Worm (Caenorhabditis elegans): Measurements from ENCODE around the gene pad-2.
A peak's percentile ranks its signal among the peaks of the same experiment; 100 is the strongest.

The pad-2 gene

ce11 chrIII:10253334-10253733 is 25.6 kb upstream of the pad-2 start:
- TF ChIP-seq efl-1 (optimal IDR thresholded peaks at IDR 0.05) (no peak), efl-1 (GFP tag; optimal IDR thresholded peaks at IDR 0.05 in 1 of 2) (peak in 1 of 2 experiments; percentile 20), nhr-77 (tag; optimal IDR thresholded peaks at IDR 0.05) (no peak)

DNA sequence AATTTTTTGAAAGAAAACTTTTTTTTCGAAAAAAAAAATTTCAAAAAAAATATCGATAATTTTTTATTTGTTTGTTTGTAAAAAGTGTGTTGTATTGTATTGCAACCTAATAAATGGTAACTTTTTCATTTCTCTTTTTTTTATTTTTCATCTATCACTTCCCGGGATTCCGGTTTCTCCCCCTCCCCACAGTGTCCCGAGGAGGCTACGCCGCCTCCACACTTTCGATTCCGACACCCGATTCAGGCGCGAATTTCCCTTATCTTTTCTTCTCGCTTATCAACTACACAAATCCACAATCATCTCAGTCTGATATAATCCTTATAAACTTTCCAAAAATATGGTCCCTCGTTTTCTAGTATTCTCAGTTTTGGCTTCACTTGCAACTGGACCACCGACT is 24.3 kb upstream of the pad-2 start, which contains the start of gene R01H10.4:
Gene R01H10.4, plus strand, starts transcription at position 236 of the 400 bp plus-strand sequence.
- TF ChIP-seq C34B4.2 (tag; optimal IDR thresholded peaks at IDR 0.05) (no peak), blmp-1 (tag; optimal IDR thresholded peaks at IDR 0.05) (peak; percentile 97), elt-3 (tag; optimal IDR thresholded peaks at IDR 0.05) (peak in 1 of 6 experiments; percentile 57)

ce11 chrIII:10258641-10259040 is 20.3 kb upstream of the pad-2 start, which contains the start of gene rip-1:
Gene rip-1, minus strand, starts transcription at chrIII:10258741.
- TF ChIP-seq mdl-1 (tag; optimal IDR thresholded peaks at IDR 0.05): no peak
- no peak for TF ChIP-seq lin-14 (GFP tag; optimal IDR thresholded peaks at IDR 0.05)
- TF ChIP-seq nhr-71 (tag; optimal IDR thresholded peaks at IDR 0.05): no peak
- TF ChIP-seq Y116A8C.19 (tag; optimal IDR thresholded peaks at IDR 0.05; ENCODE audit: borderline replicate concordance): no peak
- no peak for TF ChIP-seq unc-30 (tag; optimal IDR thresholded peaks at IDR 0.05)
- no peak for TF ChIP-seq pqm-1 (tag; optimal IDR thresholded peaks at IDR 0.05)
- no peak for TF ChIP-seq zip-4 (GFP tag; optimal IDR thresholded peaks at IDR 0.05)
- no peak for TF ChIP-seq sptf-1 (tag; optimal IDR thresholded peaks at IDR 0.05)
- TF ChIP-seq lir-3 (tag; optimal IDR thresholded peaks at IDR 0.05; ENCODE audit: poor library complexity): no peak
- no peak for TF ChIP-seq jun-1 (tag; optimal IDR thresholded peaks at IDR 0.05)

- TF ChIP-seq hlh-4 (tag; optimal IDR thresholded peaks at IDR 0.05) (no peak), isw-1 (GFP tag; IDR thresholded peaks at IDR 0.05) (no peak), hpl-2 (GFP tag; optimal IDR thresholded peaks at IDR 0.05) (no peak), xbp-1 (tag; optimal IDR thresholded peaks at IDR 0.05) (no peak), zip-4 (GFP tag; optimal IDR thresholded peaks at IDR 0.05) (no peak), nhr-84 (tag; optimal IDR thresholded peaks at IDR 0.05) (no peak), ces-1 (GFP tag; optimal IDR thresholded peaks at IDR 0.05) (no peak), nhr-90 (tag; optimal IDR thresholded peaks at IDR 0.05; ENCODE audit: poor library complexity) (no peak), nhr-47 (tag; optimal IDR thresholded peaks at IDR 0.05) (no peak)
Measured at ce11 chrIII:10261256-10261655, 17.7 kb upstream of the pad-2 start.

DNA sequence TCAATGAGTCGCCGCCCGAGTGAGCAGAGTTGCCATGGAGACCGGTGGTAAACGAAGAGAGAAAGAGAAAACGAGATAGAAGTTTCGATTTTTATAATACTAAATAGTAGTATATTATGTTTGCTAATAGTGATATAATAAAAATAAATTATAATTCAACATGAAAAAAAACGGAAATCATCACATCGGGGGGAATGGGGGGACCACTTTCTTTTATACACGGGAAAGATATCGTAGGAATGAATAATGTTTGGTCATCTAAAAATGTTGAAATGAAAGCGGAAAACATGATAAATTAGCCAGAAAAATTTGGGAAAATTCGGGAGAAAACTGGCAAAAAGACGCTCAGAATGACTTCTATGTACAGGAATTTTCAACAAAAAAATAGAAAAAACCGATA is 17.2 kb upstream of the pad-2 start, which contains the start of gene bbs-5:
Gene bbs-5, minus strand, starts transcription at position 101 of the 400 bp plus-strand sequence.
- TF ChIP-seq blmp-1 (tag; optimal IDR thresholded peaks at IDR 0.05): no peak
- TF ChIP-seq fos-1 (tag; optimal IDR thresholded peaks at IDR 0.05): no peak
- TF ChIP-seq xbp-1 (tag; optimal IDR thresholded peaks at IDR 0.05): no peak
- peak; percentile 39 for TF ChIP-seq fkh-8 (tag; optimal IDR thresholded peaks at IDR 0.05)
- TF ChIP-seq mep-1 (tag; optimal IDR thresholded peaks at IDR 0.05): no peak

- TF ChIP-seq isw-1 (GFP tag; IDR thresholded peaks at IDR 0.05) (peak; percentile 31; the same call in 1 of the 2 replicates), dpl-1 (GFP tag; optimal IDR thresholded peaks at IDR 0.05) (peak in 1 of 3 experiments; percentile 2), nhr-71 (tag; optimal IDR thresholded peaks at IDR 0.05) (peak; percentile 16), nhr-47 (tag; optimal IDR thresholded peaks at IDR 0.05) (peak; percentile 16), efl-1 (optimal IDR thresholded peaks at IDR 0.05) (peak; percentile 6 to 10), efl-1 (GFP tag; optimal IDR thresholded peaks at IDR 0.05 in 1 of 2) (peak in 1 of 2 experiments; percentile 76), nhr-19 (GFP tag; conservative IDR thresholded peaks at IDR 0.05) (0 out of 2 replicates have a peak, but pooled peaks have one; percentile 13), lin-35 (GFP tag; optimal IDR thresholded peaks at IDR 0.05) (peak in 1 of 2 experiments; percentile 15)
Measured at ce11 chrIII:10266824-10267223, 12.1 kb upstream of the pad-2 start, which contains the start of gene inpp-4B. Gene inpp-4B, minus strand, starts transcription at chrIII:10266877.

All from whole organism, L1 larva.